Worm (Caenorhabditis elegans): Measurements from ENCODE around the gene F20H11.1.

DNA sequence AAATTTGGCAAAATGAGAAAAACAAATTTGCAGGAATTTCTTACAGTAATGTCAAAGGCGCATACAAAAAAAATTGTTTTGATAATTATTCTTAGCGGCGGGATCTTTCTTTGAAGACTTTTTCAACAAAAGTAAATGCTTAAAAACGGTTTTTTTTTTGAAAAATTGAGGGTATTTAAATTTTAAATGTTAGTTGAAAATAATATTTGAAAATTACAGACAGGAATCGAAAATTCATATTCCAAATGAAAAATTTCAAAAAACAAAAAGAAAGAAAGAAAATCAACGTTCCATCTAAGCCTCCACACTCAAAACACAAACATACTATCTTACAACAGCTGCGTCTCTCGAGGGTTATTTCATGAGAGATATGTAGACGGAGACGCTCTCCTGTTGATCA, 14.8 kb downstream of the F20H11.1 start:
- TF ChIP-seq ama-1 (optimal IDR thresholded peaks at IDR 0.05), result no peak
- no peak for TF ChIP-seq ceh-20 (GFP tag; IDR thresholded peaks at IDR 0.05)
- no peak for TF ChIP-seq fkh-10 (GFP tag; optimal IDR thresholded peaks at IDR 0.05)
- TF ChIP-seq dpl-1 (GFP tag; optimal IDR thresholded peaks at IDR 0.05), result no peak
